Worm (Caenorhabditis elegans) whole organism, L4 larva: ENCODE measurements around the gene rpn-5.
A peak's percentile ranks its signal among the peaks of the same experiment; 100 is the strongest.

Experiments
- D1046.2 ChIP-seq: fragments of 200-800 bp; sonication (Bioruptor generic); IDR thresholded peaks from 2 replicates; pipeline ENCODE4 v1.3.6; 2022; ENCODE audit warnings: missing genetic modification characterization, missing compliant biosample characterization
- F10B5.3 ChIP-seq: sonication (generic microtip); optimal IDR thresholded peaks from 2 replicates; lab custom pipeline; 2016; ENCODE audit warnings: mild to moderate bottlenecking, missing genetic modification characterization, missing compliant biosample characterization
- F26F4.8 ChIP-seq: fragments of 200-800 bp; sonication (Bioruptor generic); conservative IDR thresholded peaks from 2 replicates; pipeline ENCODE4 v1.3.6; 2022; ENCODE audit warnings: missing genetic modification characterization, missing compliant biosample characterization
- F37D6.2 ChIP-seq: sonication (generic microtip); optimal IDR thresholded peaks from 2 replicates; lab custom pipeline; 2016; ENCODE audit warnings: mild to moderate bottlenecking, missing genetic modification characterization, missing compliant biosample characterization
- F49E8.2 ChIP-seq: sonication (generic microtip); optimal IDR thresholded peaks from 2 replicates; lab custom pipeline; 2016; ENCODE audit warnings: missing compliant biosample characterization, mild to moderate bottlenecking, missing genetic modification characterization, borderline replicate concordance
- R02D3.7 ChIP-seq: fragments of 150-350 bp; sonication (generic microtip); optimal IDR thresholded peaks from 3 replicates; lab custom pipeline; 2014; ENCODE audit warnings: missing biosample characterization, missing genetic modification characterization
- Y48G9A.11 ChIP-seq: fragments of 200-800 bp; sonication (Bioruptor generic); IDR thresholded peaks from 2 replicates; pipeline ENCODE4 v1.3.6; 2022; ENCODE audit warnings: missing genetic modification reagents, missing genetic modification characterization, missing compliant biosample characterization
- ZK337.2 ChIP-seq: fragments of 200-800 bp; sonication (Bioruptor generic); IDR thresholded peaks from 2 replicates; pipeline ENCODE4 v1.3.6; 2022; ENCODE audit warnings: missing genetic modification reagents, missing genetic modification characterization, missing compliant biosample characterization
- ZK546.5 ChIP-seq, 2 experiments: sonication (generic microtip); optimal IDR thresholded peaks; 2 replicates each; lab custom pipeline; 2017; ENCODE audit warnings: missing biosample characterization in 2 of 2, missing genetic modification characterization in 2 of 2
- ceh-20 ChIP-seq: fragments of 200-800 bp; sonication (Bioruptor generic); IDR thresholded peaks from 2 replicates; pipeline ENCODE4 v1.3.6; 2022; ENCODE audit warnings: missing genetic modification reagents, missing genetic modification characterization, missing compliant biosample characterization
- ceh-28 ChIP-seq: fragments of 150-350 bp; optimal IDR thresholded peaks from 2 replicates; lab custom pipeline; 2014; ENCODE audit warnings: missing biosample characterization, missing genetic modification reagents, missing genetic modification characterization
- ceh-44 ChIP-seq: fragments of 200-800 bp; sonication (Bioruptor generic); IDR thresholded peaks from 2 replicates; pipeline ENCODE4 v1.3.6; 2022; ENCODE audit warnings: missing genetic modification reagents, missing genetic modification characterization, missing compliant biosample characterization
- ceh-62 ChIP-seq: sonication (generic microtip); optimal IDR thresholded peaks from 2 replicates; lab custom pipeline; 2017; ENCODE audit warnings: missing biosample characterization, missing genetic modification characterization
- ces-1 ChIP-seq: fragments of 150-350 bp; sonication (generic microtip); optimal IDR thresholded peaks from 4 replicates; lab custom pipeline; 2014; ENCODE audit warnings: missing biosample characterization, missing genetic modification reagents, missing genetic modification characterization
- cey-2 ChIP-seq: sonication (generic microtip); optimal IDR thresholded peaks from 3 replicates; lab custom pipeline; 2017; ENCODE audit warnings: missing genetic modification characterization, mild to moderate bottlenecking, missing compliant biosample characterization, antibody characterized with exemption, borderline replicate concordance; ENCODE audit not compliant: insufficient read depth
- ctbp-1 ChIP-seq: fragments of 200-800 bp; sonication (Bioruptor generic); IDR thresholded peaks from 2 replicates; pipeline ENCODE4 v1.3.6; 2022; ENCODE audit warnings: missing genetic modification reagents, missing genetic modification characterization, missing compliant biosample characterization
- daf-12 ChIP-seq: fragments of 150-350 bp; optimal IDR thresholded peaks from 2 replicates; lab custom pipeline; 2014; ENCODE audit warnings: missing biosample characterization, missing genetic modification reagents, missing genetic modification characterization
- daf-19 ChIP-seq: fragments of 200-800 bp; sonication (Bioruptor generic); conservative IDR thresholded peaks from 2 replicates; pipeline ENCODE4 v1.3.6; 2022; ENCODE audit warnings: missing genetic modification characterization, missing compliant biosample characterization
- daf-8 ChIP-seq: fragments of 200-800 bp; sonication (Bioruptor generic); IDR thresholded peaks from 2 replicates; pipeline ENCODE4 v1.3.6; 2022; ENCODE audit warnings: missing genetic modification characterization, missing compliant biosample characterization
- dpl-1 ChIP-seq: fragments of 150-350 bp; optimal IDR thresholded peaks from 2 replicates; lab custom pipeline; 2014; ENCODE audit warnings: missing biosample characterization, missing genetic modification reagents, missing genetic modification characterization
- dve-1 ChIP-seq: sonication (generic microtip); optimal IDR thresholded peaks from 2 replicates; lab custom pipeline; 2017; ENCODE audit warnings: antibody characterized with exemption, mild to moderate bottlenecking, missing genetic modification characterization, missing compliant biosample characterization; ENCODE audit not compliant: insufficient read depth
- fos-1 ChIP-seq: fragments of 150-350 bp; optimal IDR thresholded peaks from 2 replicates; lab custom pipeline; 2014; ENCODE audit warnings: missing biosample characterization, missing genetic modification characterization
- hif-1 ChIP-seq, 2 experiments: sonication (generic microtip); optimal IDR thresholded peaks; 2 replicates each; lab custom pipeline; 2016 to 2017; ENCODE audit warnings: missing compliant biosample characterization in 2 of 2, missing genetic modification characterization in 2 of 2, missing genetic modification reagents in 2 of 2, missing genotype in 2 of 2, mild to moderate bottlenecking in 1 of 2
- lin-1 ChIP-seq: fragments of 200-800 bp; sonication (Bioruptor generic); IDR thresholded peaks from 2 replicates; pipeline ENCODE4 v1.3.6; 2022; ENCODE audit warnings: missing genetic modification reagents, missing genetic modification characterization, missing compliant biosample characterization
- lin-13 ChIP-seq: fragments of 150-350 bp; optimal IDR thresholded peaks from 2 replicates; lab custom pipeline; 2014; ENCODE audit warnings: missing biosample characterization, missing genetic modification reagents, missing genetic modification characterization
- lin-15B ChIP-seq: fragments of 150-350 bp; sonication (generic microtip); optimal IDR thresholded peaks from 3 replicates; lab custom pipeline; 2014; ENCODE audit warnings: missing biosample characterization, missing genetic modification characterization
- lin-29 ChIP-seq: fragments of 200-800 bp; sonication (Bioruptor generic); IDR thresholded peaks from 2 replicates; pipeline ENCODE4 v1.3.6; 2022; ENCODE audit warnings: missing genetic modification reagents, missing genetic modification characterization, missing compliant biosample characterization
- lin-38 ChIP-seq: fragments of 200-800 bp; sonication (Bioruptor generic); IDR thresholded peaks from 2 replicates; pipeline ENCODE4 v1.3.6; 2022; ENCODE audit warnings: missing genetic modification reagents, missing genetic modification characterization, missing compliant biosample characterization
- lin-39 ChIP-seq: fragments of 150-350 bp; optimal IDR thresholded peaks from 2 replicates; lab custom pipeline; 2014; ENCODE audit warnings: missing biosample characterization, missing genetic modification reagents, missing genetic modification characterization
- lsy-2 ChIP-seq, 2 experiments: fragments of 150-350 bp in 1 of 2; sonication (generic microtip) in 1 of 2; optimal IDR thresholded peaks; 2 replicates each; lab custom pipeline; 2014 to 2017; ENCODE audit warnings: missing biosample characterization in 2 of 2, missing genetic modification characterization in 2 of 2
- madf-5 ChIP-seq, 2 experiments: fragments of 200-800 bp; sonication (Bioruptor generic); IDR thresholded peaks; 2 replicates each; pipeline ENCODE4 v1.3.6; 2022; ENCODE audit warnings: missing compliant biosample characterization in 2 of 2, missing genetic modification characterization in 2 of 2
- mep-1 ChIP-seq: fragments of 150-350 bp; sonication (generic microtip); optimal IDR thresholded peaks from 3 replicates; lab custom pipeline; 2014; ENCODE audit warnings: missing biosample characterization, missing genetic modification characterization
- mes-2 ChIP-seq: sonication (generic microtip); optimal IDR thresholded peaks from 2 replicates; lab custom pipeline; 2016; ENCODE audit warnings: missing genotype, mild to moderate bottlenecking, missing genetic modification characterization, missing compliant biosample characterization; ENCODE audit not compliant: poor library complexity, severe bottlenecking
- mxl-3 ChIP-seq: fragments of 200-800 bp; sonication (Bioruptor generic); optimal IDR thresholded peaks from 2 replicates; lab custom pipeline; 2018; ENCODE audit warnings: mild to moderate bottlenecking, missing genetic modification characterization, missing compliant biosample characterization
- nhr-11 ChIP-seq: fragments of 150-350 bp; optimal IDR thresholded peaks from 2 replicates; lab custom pipeline; 2014; ENCODE audit warnings: missing biosample characterization, missing genetic modification characterization
- nhr-111 ChIP-seq: fragments of 200-800 bp; sonication (Bioruptor generic); optimal IDR thresholded peaks from 2 replicates; lab custom pipeline; 2018; ENCODE audit warnings: mild to moderate bottlenecking, missing genetic modification characterization, missing compliant biosample characterization
- nhr-237 ChIP-seq: sonication (generic microtip); optimal IDR thresholded peaks from 2 replicates; lab custom pipeline; 2017; ENCODE audit warnings: missing biosample characterization, missing genetic modification characterization
- nhr-28 ChIP-seq: fragments of 150-350 bp; optimal IDR thresholded peaks from 2 replicates; lab custom pipeline; 2014; ENCODE audit warnings: missing biosample characterization, missing genetic modification characterization
- nhr-42 ChIP-seq: fragments of 200-800 bp; sonication (Bioruptor generic); IDR thresholded peaks from 2 replicates; pipeline ENCODE4 v1.3.6; 2022; ENCODE audit warnings: missing genetic modification characterization, missing compliant biosample characterization
- nhr-48 ChIP-seq: sonication (generic microtip); optimal IDR thresholded peaks from 2 replicates; lab custom pipeline; 2016; ENCODE audit warnings: mild to moderate bottlenecking, missing genetic modification characterization, missing compliant biosample characterization
- nhr-77 ChIP-seq: fragments of 150-350 bp; optimal IDR thresholded peaks from 2 replicates; lab custom pipeline; 2014; ENCODE audit warnings: missing biosample characterization, missing genetic modification characterization
- rbr-2 ChIP-seq: sonication (generic microtip); optimal IDR thresholded peaks from 2 replicates; lab custom pipeline; 2016; ENCODE audit warnings: missing genotype, missing genetic modification characterization, missing compliant biosample characterization
- saeg-2 ChIP-seq: fragments of 200-800 bp; sonication (Bioruptor generic); IDR thresholded peaks from 2 replicates; pipeline ENCODE4 v1.3.6; 2022; ENCODE audit warnings: missing genetic modification reagents, missing genetic modification characterization, missing compliant biosample characterization
- sdz-12 ChIP-seq: fragments of 200-800 bp; sonication (Bioruptor generic); optimal IDR thresholded peaks from 2 replicates; lab custom pipeline; 2018; ENCODE audit warnings: mild to moderate bottlenecking, missing genetic modification characterization, missing compliant biosample characterization
- spr-1 ChIP-seq: sonication (generic microtip); optimal IDR thresholded peaks from 2 replicates; lab custom pipeline; 2016; ENCODE audit warnings: mild to moderate bottlenecking, missing genetic modification characterization, missing compliant biosample characterization
- tag-97 ChIP-seq: fragments of 200-800 bp; sonication (Bioruptor generic); IDR thresholded peaks from 2 replicates; pipeline ENCODE4 v1.3.6; 2022; ENCODE audit warnings: missing genetic modification characterization, missing compliant biosample characterization
- unc-39 ChIP-seq: sonication (generic microtip); optimal IDR thresholded peaks from 2 replicates; lab custom pipeline; 2017; ENCODE audit warnings: missing biosample characterization, missing genetic modification characterization
- unc-62 ChIP-seq, 3 experiments: fragments of 150-350 bp in 1 of 3; sonication (generic microtip); optimal IDR thresholded peaks in 2 of 3; peaks in 1 of 3; 1 replicate in 1 of 3; 2 replicates in 2 of 3; lab custom pipeline; 2014 to 2017; ENCODE audit warnings: missing biosample characterization in 3 of 3, missing genetic modification characterization in 3 of 3, missing genetic modification reagents in 3 of 3, missing genotype in 1 of 3
- zag-1 ChIP-seq: fragments of 150-350 bp; optimal IDR thresholded peaks from 2 replicates; lab custom pipeline; 2014; ENCODE audit warnings: missing biosample characterization, missing genetic modification characterization
- zip-11 ChIP-seq: fragments of 200-800 bp; sonication (Bioruptor generic); IDR thresholded peaks from 2 replicates; pipeline ENCODE4 v1.3.6; 2022; ENCODE audit warnings: missing genetic modification characterization, missing compliant biosample characterization
- ztf-11 ChIP-seq: fragments of 150-350 bp; optimal IDR thresholded peaks from 2 replicates; lab custom pipeline; 2014; ENCODE audit warnings: missing biosample characterization, missing genetic modification characterization

Gene rpn-5

ce11 chrII:4698266-4698771, at the start of gene rpn-5, which contains the start of gene scc-1:
TSS of gene rpn-5 (minus strand) at chrII:4698427.
TSS of gene scc-1 (plus strand) at chrII:4698721.
- TF ChIP-seq madf-5 (GFP tag; IDR thresholded peaks at IDR 0.05; lab: Robert Waterston, UW) = no peak
- TF ChIP-seq hif-1 (tag; optimal IDR thresholded peaks at IDR 0.05; lab: Kevin White, UChicago) = peak in 1 of 2 experiments; percentile 22
- no peak for TF ChIP-seq F49E8.2 (tag; lab: Kevin White, UChicago)
- TF ChIP-seq lsy-2 (tag; optimal IDR thresholded peaks at IDR 0.05; lab: Kevin White, UChicago) = peak; percentile 94 to 99
- peak; percentile 33 for TF ChIP-seq rbr-2 (tag; lab: Kevin White, UChicago)
- TF ChIP-seq sdz-12 (GFP tag; lab: Kevin White, UChicago) = no peak
- TF ChIP-seq daf-19 = no peak
- TF ChIP-seq dve-1 = peak; percentile 48
- TF ChIP-seq ztf-11 (tag; lab: Kevin White, UChicago) = no peak
- peak in 1 of 2 experiments; percentile 83 for TF ChIP-seq unc-62 (GFP tag; optimal IDR thresholded peaks at IDR 0.05 in 1 of 2; lab: Kevin White, UChicago)
- TF ChIP-seq unc-62 (tag; optimal IDR thresholded peaks at IDR 0.05; lab: Kevin White, UChicago) = no peak
- TF ChIP-seq lin-38 (GFP tag; lab: Robert Waterston, UW) = peak; percentile 71
- no peak for TF ChIP-seq tag-97 (GFP tag; lab: Robert Waterston, UW)
- no peak for TF ChIP-seq spr-1 (tag; lab: Kevin White, UChicago)
- no peak for TF ChIP-seq ces-1 (GFP tag; lab: Kevin White, UChicago)
- no peak for TF ChIP-seq nhr-48 (tag; lab: Kevin White, UChicago)
- TF ChIP-seq lin-15B (tag; lab: Kevin White, UChicago) = no peak
- TF ChIP-seq lin-13 (GFP tag; lab: Kevin White, UChicago) = peak; percentile 46
- no peak for TF ChIP-seq fos-1 (tag; lab: Kevin White, UChicago)
- no peak for TF ChIP-seq unc-39 (tag; lab: Kevin White, UChicago)
- TF ChIP-seq ctbp-1 (GFP tag; lab: Robert Waterston, UW) = no peak
- peak; percentile 73 for TF ChIP-seq mes-2 (tag; lab: Kevin White, UChicago)
- no peak for TF ChIP-seq ZK337.2 (GFP tag; lab: Robert Waterston, UW)
- TF ChIP-seq lin-1 (GFP tag; lab: Robert Waterston, UW) = no peak
- TF ChIP-seq lin-39 (tag; lab: Kevin White, UChicago) = no peak
- TF ChIP-seq mxl-3 = no peak
- peak; percentile 54 for TF ChIP-seq nhr-11 (tag; lab: Kevin White, UChicago)
- no peak for TF ChIP-seq ceh-28
- no peak for TF ChIP-seq F10B5.3 (tag; lab: Kevin White, UChicago)
- no peak for TF ChIP-seq F37D6.2 (tag; lab: Kevin White, UChicago)
- no peak for TF ChIP-seq saeg-2 (GFP tag; lab: Robert Waterston, UW)
- no peak for TF ChIP-seq nhr-77 (tag; lab: Kevin White, UChicago)
- peak; percentile 98 for TF ChIP-seq D1046.2 (GFP tag; lab: Robert Waterston, UW)
- no peak for TF ChIP-seq zip-11
- no peak for TF ChIP-seq lin-29
- no peak for TF ChIP-seq ceh-62 (tag; lab: Kevin White, UChicago)
- TF ChIP-seq F26F4.8 (GFP tag; lab: Robert Waterston, UW) = no peak
- TF ChIP-seq nhr-42 (GFP tag; lab: Robert Waterston, UW) = no peak
- TF ChIP-seq R02D3.7 (tag; lab: Kevin White, UChicago) = no peak
- no peak for TF ChIP-seq zag-1 (tag; lab: Kevin White, UChicago)
- TF ChIP-seq ZK546.5 (tag; optimal IDR thresholded peaks at IDR 0.05; lab: Kevin White, UChicago) = peak in 1 of 2 experiments; percentile 36
- TF ChIP-seq nhr-28 (tag; lab: Kevin White, UChicago) = peak; percentile 31
- no peak for TF ChIP-seq daf-8 (GFP tag; lab: Robert Waterston, UW)
- no peak for TF ChIP-seq Y48G9A.11 (GFP tag; lab: Robert Waterston, UW)
- TF ChIP-seq ceh-44 (GFP tag; lab: Robert Waterston, UW) = no peak
- TF ChIP-seq cey-2 (tag; lab: Kevin White, UChicago) = no peak
- TF ChIP-seq ceh-20 = no peak
- TF ChIP-seq mep-1 (tag; lab: Kevin White, UChicago) = peak; percentile 67
- peak; percentile 92 for TF ChIP-seq dpl-1
- no peak for TF ChIP-seq daf-12 (tag; lab: Kevin White, UChicago)
- no peak for TF ChIP-seq nhr-111 (GFP tag; lab: Kevin White, UChicago)
- no peak for TF ChIP-seq nhr-237
